Fruit fly (Drosophila melanogaster) whole organism: ENCODE measurements around the gene SF1.

Experiments
- CG8478 ChIP-seq: fragments of >200 bp; optimal IDR thresholded peaks from 2 replicates; lab custom pipeline; 2018; ENCODE audit warnings: inconsistent platforms
- pan ChIP-seq: fragments of >200 bp; optimal IDR thresholded peaks from 2 replicates; lab custom pipeline; 2017
- psq ChIP-seq: fragments of >200 bp; optimal IDR thresholded peaks from 2 replicates; lab custom pipeline; 2017
- usp ChIP-seq: fragments of >200 bp; optimal IDR thresholded peaks from 2 replicates; lab custom pipeline; 2017; ENCODE audit warnings: missing biosample characterization, missing genetic modification characterization, mixed read lengths

dm6 chr3R:17549985-17550384 is 9.8 kb downstream of the SF1 start:
- TF ChIP-seq pan (lab: Kevin White, UChicago) = no peak
- TF ChIP-seq psq = no peak
- TF ChIP-seq CG8478 (lab: Kevin White, UChicago) = no peak
- TF ChIP-seq usp = no peak
